Worm (Caenorhabditis elegans): ENCODE data around the gene C04E6.8.

C04E6.8 gene

DNA sequence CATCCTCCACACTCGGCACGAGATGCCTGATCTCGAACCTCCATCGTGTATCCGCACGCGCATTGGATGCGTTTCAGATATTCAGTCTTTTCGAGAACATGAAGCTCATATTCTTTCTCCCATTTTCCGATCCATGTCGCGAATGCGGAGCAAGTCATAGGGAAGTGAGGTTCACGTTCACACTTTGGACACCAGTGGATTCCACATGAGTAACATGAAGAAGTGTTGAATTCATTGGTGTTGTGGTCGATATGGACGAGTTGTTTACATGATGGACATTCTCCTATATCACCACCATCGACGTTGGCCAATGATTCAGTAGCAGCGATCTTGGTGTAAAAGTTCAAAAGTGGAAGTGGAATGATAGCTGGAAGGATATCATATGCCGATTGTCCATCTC is 42.7 kb downstream of the C04E6.8 start:
- TF ChIP-seq tbx-8 (GFP tag; optimal IDR thresholded peaks at IDR 0.05) (no peak), ceh-83 (GFP tag; optimal IDR thresholded peaks at IDR 0.05) (no peak), unc-39 (tag; optimal IDR thresholded peaks at IDR 0.05) (no peak), unc-62 (GFP tag; optimal IDR thresholded peaks at IDR 0.05) (no peak), cnd-1 (tag; optimal IDR thresholded peaks at IDR 0.05) (no peak), drap-1 (GFP tag; optimal IDR thresholded peaks at IDR 0.05) (no peak), unc-120 (tag; optimal IDR thresholded peaks at IDR 0.05; ENCODE audit: poor library complexity, severe bottlenecking) (no peak), elt-3 (tag; optimal IDR thresholded peaks at IDR 0.05) (no peak), nhr-237 (tag; optimal IDR thresholded peaks at IDR 0.05) (no peak), nhr-76 (tag; optimal IDR thresholded peaks at IDR 0.05) (no peak), mep-1 (tag; optimal IDR thresholded peaks at IDR 0.05) (no peak), elt-1 (tag; optimal IDR thresholded peaks at IDR 0.05; ENCODE audit: borderline replicate concordance, insufficient read depth) (no peak)

DNA sequence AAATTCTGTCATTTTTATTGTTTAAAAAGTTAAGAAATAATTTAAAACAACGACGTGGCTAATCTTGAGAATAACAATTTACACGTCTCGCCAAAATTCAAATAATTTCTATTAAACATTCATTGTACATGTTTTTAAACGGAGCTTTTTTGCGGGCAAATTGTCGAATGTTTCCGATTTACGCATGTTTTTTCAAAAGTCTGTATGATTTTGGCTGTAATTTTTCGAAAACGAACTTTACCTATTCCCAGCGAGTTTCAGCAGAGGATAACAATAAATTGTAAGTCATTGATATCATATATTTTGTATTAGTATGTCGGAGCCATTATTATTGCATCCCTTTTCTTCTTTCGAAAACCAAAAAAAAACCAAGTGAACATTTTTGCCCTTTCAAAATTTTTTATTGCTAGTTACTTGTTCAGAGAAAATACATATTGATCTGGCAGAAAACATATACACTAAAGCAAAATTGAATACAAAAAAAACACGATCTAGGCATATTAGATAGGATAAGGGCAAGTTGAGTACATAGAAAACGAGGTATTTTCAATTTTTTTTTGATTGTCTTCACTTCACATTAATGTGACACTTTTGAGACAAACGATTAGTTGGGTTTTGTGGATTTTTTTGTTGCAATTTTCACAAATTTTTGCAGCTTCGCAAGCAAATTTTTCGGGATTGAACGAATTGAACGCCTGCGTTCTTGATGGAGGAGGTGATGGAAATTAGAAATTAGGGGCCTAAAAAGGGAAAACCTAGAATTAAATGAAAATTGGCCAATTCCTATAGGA is 44.9 kb downstream of the C04E6.8 start, which contains the start of gene F26F12.2:
F26F12.2 (minus strand) TSS at position 38 of the 791 bp plus-strand sequence.
- TF ChIP-seq drap-1 (GFP tag; optimal IDR thresholded peaks at IDR 0.05) (no peak), ztf-11 (tag; optimal IDR thresholded peaks at IDR 0.05) (no peak), nhr-28 (tag; optimal IDR thresholded peaks at IDR 0.05) (no peak), lsy-2 (tag; optimal IDR thresholded peaks at IDR 0.05) (no peak), elt-3 (tag; optimal IDR thresholded peaks at IDR 0.05) (no peak), unc-62 (GFP tag; optimal IDR thresholded peaks at IDR 0.05) (no peak)

DNA sequence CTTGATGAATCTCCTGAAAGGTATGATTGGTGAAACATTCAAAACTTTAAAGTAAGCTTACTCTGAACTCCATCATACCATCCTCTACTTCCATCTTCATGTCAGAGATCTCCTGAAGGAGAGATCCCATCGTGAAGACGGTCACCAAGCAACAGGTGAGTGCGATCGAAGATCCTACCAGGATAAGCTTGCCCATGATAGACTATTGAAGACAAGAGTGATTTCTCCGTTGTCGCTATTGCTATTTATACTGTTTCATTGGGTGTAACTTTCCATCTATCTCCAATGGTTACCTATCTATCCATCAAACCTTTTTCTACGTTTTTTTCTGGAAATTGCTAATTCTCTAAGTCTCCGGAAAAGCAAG is 47.0 kb downstream of the C04E6.8 start, which contains the start of gene col-140:
col-140 (minus strand) TSS at position 219 of the 367 bp plus-strand sequence.
- TF ChIP-seq lin-13 (tag; optimal IDR thresholded peaks at IDR 0.05) (no peak), zip-8 (tag; optimal IDR thresholded peaks at IDR 0.05) (no peak), nhr-2 (tag; optimal IDR thresholded peaks at IDR 0.05) (no peak), tbx-8 (GFP tag; optimal IDR thresholded peaks at IDR 0.05) (no peak), nhr-76 (tag; optimal IDR thresholded peaks at IDR 0.05) (no peak), bed-3 (GFP tag; optimal IDR thresholded peaks at IDR 0.05) (no peak)

DNA sequence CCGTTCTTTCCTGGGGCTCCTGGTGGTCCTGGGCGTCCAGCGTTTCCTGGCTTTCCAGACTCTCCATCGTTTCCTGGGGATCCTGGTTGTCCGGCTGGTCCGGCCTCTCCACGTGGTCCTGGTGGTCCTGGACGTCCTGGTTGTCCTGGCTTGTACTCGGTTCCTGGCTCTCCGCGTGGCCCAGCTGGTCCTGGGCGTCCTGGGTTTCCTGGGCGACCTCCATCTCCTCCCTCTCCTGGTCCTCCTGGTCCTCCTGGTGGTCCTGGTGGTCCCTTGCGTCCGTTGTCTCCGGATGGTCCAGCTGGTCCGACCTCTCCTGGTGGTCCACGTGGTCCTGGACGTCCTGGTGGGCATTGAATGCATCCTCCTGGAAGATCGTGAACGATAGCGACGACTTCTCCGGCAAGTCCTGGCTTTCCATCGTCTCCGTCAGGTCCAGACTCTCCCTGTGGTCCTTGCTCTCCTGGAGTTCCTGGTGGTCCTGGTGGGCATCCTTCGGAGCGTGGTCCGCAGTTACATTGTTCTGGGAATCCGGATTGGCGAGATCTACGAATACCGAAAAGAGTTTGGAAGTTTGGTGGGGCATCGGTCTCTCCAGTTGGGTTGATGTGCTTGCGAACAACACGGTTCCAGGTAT is 47.5 kb downstream of the C04E6.8 start:
- TF ChIP-seq M03D4.4 (tag; optimal IDR thresholded peaks at IDR 0.05) = no peak
- TF ChIP-seq lsy-2 (tag; optimal IDR thresholded peaks at IDR 0.05) = no peak
- TF ChIP-seq mls-2 (tag; optimal IDR thresholded peaks at IDR 0.05) = no peak
- TF ChIP-seq nhr-2 (tag; optimal IDR thresholded peaks at IDR 0.05) = no peak
- TF ChIP-seq unc-120 (tag; optimal IDR thresholded peaks at IDR 0.05; ENCODE audit: poor library complexity, severe bottlenecking) = no peak
- TF ChIP-seq ceh-39 (tag; optimal IDR thresholded peaks at IDR 0.05) = no peak
- no peak for TF ChIP-seq nhr-12 (tag; optimal IDR thresholded peaks at IDR 0.05)
- TF ChIP-seq ztf-11 (tag; optimal IDR thresholded peaks at IDR 0.05) = no peak
- TF ChIP-seq nhr-28 (tag; optimal IDR thresholded peaks at IDR 0.05) = no peak
- TF ChIP-seq lin-13 (tag; optimal IDR thresholded peaks at IDR 0.05) = no peak
- TF ChIP-seq unc-62 (GFP tag; optimal IDR thresholded peaks at IDR 0.05) = no peak
- no peak for TF ChIP-seq blmp-1 (tag; optimal IDR thresholded peaks at IDR 0.05)
- TF ChIP-seq lin-32 (GFP tag; optimal IDR thresholded peaks at IDR 0.05) = no peak
- TF ChIP-seq drap-1 (GFP tag; optimal IDR thresholded peaks at IDR 0.05) = no peak
- no peak for TF ChIP-seq flh-1 (GFP tag; optimal IDR thresholded peaks at IDR 0.05)
- TF ChIP-seq nhr-237 (tag; optimal IDR thresholded peaks at IDR 0.05) = no peak
- no peak for TF ChIP-seq mab-5 (tag; optimal IDR thresholded peaks at IDR 0.05)
- TF ChIP-seq ces-1 (GFP tag; optimal IDR thresholded peaks at IDR 0.05) = no peak
- TF ChIP-seq sem-2 (GFP tag; optimal IDR thresholded peaks at IDR 0.05) = no peak
- no peak for TF ChIP-seq mep-1 (tag; optimal IDR thresholded peaks at IDR 0.05)

DNA sequence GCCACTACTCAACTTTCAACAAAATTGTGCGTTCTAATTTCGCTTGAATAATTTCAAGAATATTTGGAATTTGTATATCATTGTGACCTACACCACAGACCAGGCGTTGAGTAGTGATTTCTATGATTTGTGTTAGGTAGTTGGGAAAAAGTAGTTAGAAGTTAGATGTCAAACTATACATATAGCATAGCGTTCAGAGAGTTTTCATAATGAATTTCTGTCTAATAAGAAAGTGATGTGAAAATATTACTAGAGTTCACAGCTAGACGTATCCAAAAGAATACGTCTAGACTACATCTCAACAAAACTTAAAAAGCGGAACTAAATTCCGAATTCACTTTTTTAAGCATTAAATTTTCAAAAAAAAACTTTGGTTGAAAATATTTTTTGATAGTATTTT is 48.2 kb downstream of the C04E6.8 start:
- TF ChIP-seq M03D4.4 (tag; optimal IDR thresholded peaks at IDR 0.05) = no peak
- TF ChIP-seq ces-1 (GFP tag; optimal IDR thresholded peaks at IDR 0.05) = no peak
- no peak for TF ChIP-seq nhr-12 (tag; optimal IDR thresholded peaks at IDR 0.05)
- no peak for TF ChIP-seq unc-120 (tag; optimal IDR thresholded peaks at IDR 0.05; ENCODE audit: poor library complexity, severe bottlenecking)
- TF ChIP-seq hlh-1 (tag; optimal IDR thresholded peaks at IDR 0.05) = no peak
- no peak for TF ChIP-seq elt-3 (tag; optimal IDR thresholded peaks at IDR 0.05)
- no peak for TF ChIP-seq lsy-2 (tag; optimal IDR thresholded peaks at IDR 0.05)
- TF ChIP-seq mep-1 (tag; optimal IDR thresholded peaks at IDR 0.05) = no peak
- TF ChIP-seq sem-2 (GFP tag; optimal IDR thresholded peaks at IDR 0.05) = no peak
- TF ChIP-seq tbx-8 (GFP tag; optimal IDR thresholded peaks at IDR 0.05) = no peak
- TF ChIP-seq mab-5 (tag; optimal IDR thresholded peaks at IDR 0.05) = no peak
- no peak for TF ChIP-seq ham-2 (GFP tag; optimal IDR thresholded peaks at IDR 0.05)
- TF ChIP-seq ceh-83 (GFP tag; optimal IDR thresholded peaks at IDR 0.05) = no peak
- TF ChIP-seq unc-62 (GFP tag; optimal IDR thresholded peaks at IDR 0.05) = no peak
